Worm (Caenorhabditis elegans): ENCODE data around the gene C09F12.3.

- TF ChIP-seq alr-1 (tag; optimal IDR thresholded peaks at IDR 0.05) (no peak), unc-62 (GFP tag; optimal IDR thresholded peaks at IDR 0.05) (no peak), ama-1 (optimal IDR thresholded peaks at IDR 0.05) (no peak), nhr-237 (tag; optimal IDR thresholded peaks at IDR 0.05) (no peak)
These were observed 34.6 kb downstream of the C09F12.3 start, which contains the start of gene del-5 for ce11 chrX:11008052-11008451.

Measured in whole organism, L2 larva.